Worm (Caenorhabditis elegans) whole organism, mixed stage, embryonic: ENCODE results near the gene Y57G11A.4.

ENCODE experiments used
- M03D4.4 ChIP-seq: sonication (generic microtip); optimal IDR thresholded peaks from 2 replicates; lab custom pipeline; 2017; ENCODE audit warnings: mild to moderate bottlenecking, missing genetic modification characterization, missing compliant biosample characterization
- bed-3 ChIP-seq: fragments of 200-800 bp; sonication (Bioruptor generic); optimal IDR thresholded peaks from 3 replicates; lab custom pipeline; 2018; ENCODE audit warnings: mild to moderate bottlenecking, missing genetic modification characterization, moderate library complexity, missing compliant biosample characterization
- blmp-1 ChIP-seq: fragments of 150-350 bp; optimal IDR thresholded peaks from 2 replicates; lab custom pipeline; 2014; ENCODE audit warnings: missing biosample characterization, missing genetic modification characterization
- ceh-39 ChIP-seq: fragments of 150-350 bp; optimal IDR thresholded peaks from 2 replicates; lab custom pipeline; 2014; ENCODE audit warnings: missing biosample characterization, missing genetic modification characterization
- ceh-43 ChIP-seq: fragments of 200-800 bp; sonication (Bioruptor generic); optimal IDR thresholded peaks from 2 replicates; lab custom pipeline; 2018; ENCODE audit warnings: mild to moderate bottlenecking, missing genetic modification characterization, moderate library complexity, missing compliant biosample characterization
- ceh-83 ChIP-seq: fragments of 200-800 bp; sonication (Bioruptor generic); optimal IDR thresholded peaks from 2 replicates; lab custom pipeline; 2018; ENCODE audit warnings: mild to moderate bottlenecking, missing genetic modification characterization, missing compliant biosample characterization
- ces-1 ChIP-seq: fragments of 150-350 bp; optimal IDR thresholded peaks from 2 replicates; lab custom pipeline; 2014; ENCODE audit warnings: missing biosample characterization, missing genetic modification reagents, missing genetic modification characterization
- cnd-1 ChIP-seq: fragments of 200-800 bp; sonication (Bioruptor generic); optimal IDR thresholded peaks from 2 replicates; lab custom pipeline; 2018; ENCODE audit warnings: mild to moderate bottlenecking, missing genetic modification characterization, missing compliant biosample characterization
- drap-1 ChIP-seq: fragments of 200-800 bp; sonication (Bioruptor generic); optimal IDR thresholded peaks from 3 replicates; lab custom pipeline; 2018; ENCODE audit warnings: mild to moderate bottlenecking, missing genetic modification characterization, missing compliant biosample characterization
- elt-1 ChIP-seq: sonication (generic microtip); optimal IDR thresholded peaks from 2 replicates; lab custom pipeline; 2017; ENCODE audit warnings: missing genetic modification characterization, mild to moderate bottlenecking, missing compliant biosample characterization, antibody characterized with exemption, moderate library complexity, borderline replicate concordance; ENCODE audit not compliant: insufficient read depth
- elt-3 ChIP-seq: fragments of 150-350 bp; optimal IDR thresholded peaks from 2 replicates; lab custom pipeline; 2014; ENCODE audit warnings: missing biosample characterization, missing genetic modification characterization
- flh-1 ChIP-seq: fragments of 200-800 bp; sonication (Bioruptor generic); optimal IDR thresholded peaks from 2 replicates; lab custom pipeline; 2018; ENCODE audit warnings: mild to moderate bottlenecking, missing genetic modification characterization, moderate library complexity, missing compliant biosample characterization
- ham-2 ChIP-seq: fragments of 200-800 bp; sonication (Bioruptor generic); optimal IDR thresholded peaks from 2 replicates; lab custom pipeline; 2018; ENCODE audit warnings: mild to moderate bottlenecking, missing genetic modification characterization, missing compliant biosample characterization
- hlh-1 ChIP-seq: fragments of 150-350 bp; optimal IDR thresholded peaks from 2 replicates; lab custom pipeline; 2014; ENCODE audit warnings: missing biosample characterization, missing genetic modification reagents, missing genetic modification characterization
- lin-13 ChIP-seq: fragments of 150-350 bp; optimal IDR thresholded peaks from 2 replicates; lab custom pipeline; 2014; ENCODE audit warnings: missing biosample characterization, missing genetic modification characterization
- lin-32 ChIP-seq: fragments of 200-800 bp; sonication (Bioruptor generic); optimal IDR thresholded peaks from 2 replicates; lab custom pipeline; 2018; ENCODE audit warnings: mild to moderate bottlenecking, missing genetic modification characterization, missing compliant biosample characterization
- lsy-2 ChIP-seq: fragments of 150-350 bp; optimal IDR thresholded peaks from 2 replicates; lab custom pipeline; 2014; ENCODE audit warnings: missing biosample characterization, missing genetic modification characterization
- mab-5 ChIP-seq: fragments of 150-350 bp; optimal IDR thresholded peaks from 2 replicates; lab custom pipeline; 2014; ENCODE audit warnings: missing biosample characterization, missing genetic modification characterization
- mep-1 ChIP-seq: fragments of 150-350 bp; optimal IDR thresholded peaks from 2 replicates; lab custom pipeline; 2017; ENCODE audit warnings: missing biosample characterization, missing genetic modification reagents, missing genetic modification characterization, inconsistent platforms
- mls-2 ChIP-seq: sonication (generic microtip); optimal IDR thresholded peaks from 2 replicates; lab custom pipeline; 2016; ENCODE audit warnings: mild to moderate bottlenecking, missing genetic modification characterization, moderate library complexity, missing compliant biosample characterization
- nhr-12 ChIP-seq: fragments of 150-350 bp; optimal IDR thresholded peaks from 2 replicates; lab custom pipeline; 2014; ENCODE audit warnings: missing biosample characterization, missing genetic modification characterization
- nhr-2 ChIP-seq: fragments of 150-350 bp; optimal IDR thresholded peaks from 2 replicates; lab custom pipeline; 2014; ENCODE audit warnings: missing biosample characterization, missing genetic modification characterization
- nhr-237 ChIP-seq: fragments of 150-350 bp; optimal IDR thresholded peaks from 2 replicates; lab custom pipeline; 2014; ENCODE audit warnings: missing biosample characterization, missing genetic modification characterization
- nhr-28 ChIP-seq: fragments of 150-350 bp; optimal IDR thresholded peaks from 2 replicates; lab custom pipeline; 2014; ENCODE audit warnings: missing biosample characterization, missing genetic modification characterization
- nhr-76 ChIP-seq: sonication (generic microtip); optimal IDR thresholded peaks from 2 replicates; lab custom pipeline; 2017; ENCODE audit warnings: missing biosample characterization, missing genetic modification characterization
- pha-4 ChIP-seq: fragments of 150-350 bp; optimal IDR thresholded peaks from 2 replicates; lab custom pipeline; 2018; ENCODE audit warnings: missing biosample characterization, missing genetic modification reagents, missing genetic modification characterization
- sem-2 ChIP-seq: fragments of 200-800 bp; sonication (Bioruptor generic); optimal IDR thresholded peaks from 2 replicates; lab custom pipeline; 2018; ENCODE audit warnings: mild to moderate bottlenecking, missing genetic modification characterization, missing compliant biosample characterization
- snpc-4 ChIP-seq: fragments of 150-350 bp; optimal IDR thresholded peaks from 2 replicates; lab custom pipeline; 2014; ENCODE audit warnings: missing biosample characterization, missing genetic modification characterization
- sptf-1 ChIP-seq: sonication (generic microtip); optimal IDR thresholded peaks from 2 replicates; lab custom pipeline; 2017; ENCODE audit warnings: mild to moderate bottlenecking, missing genetic modification characterization, moderate library complexity, missing compliant biosample characterization
- tbx-8 ChIP-seq: fragments of 200-800 bp; sonication (Bioruptor generic); optimal IDR thresholded peaks from 2 replicates; lab custom pipeline; 2018; ENCODE audit warnings: mild to moderate bottlenecking, missing genetic modification characterization, moderate library complexity, missing compliant biosample characterization
- unc-120 ChIP-seq: sonication (generic microtip); optimal IDR thresholded peaks from 2 replicates; lab custom pipeline; 2017; ENCODE audit warnings: missing genetic modification characterization, missing compliant biosample characterization; ENCODE audit not compliant: poor library complexity, severe bottlenecking
- unc-39 ChIP-seq: fragments of 150-350 bp; optimal IDR thresholded peaks from 2 replicates; lab custom pipeline; 2014; ENCODE audit warnings: missing biosample characterization, missing genetic modification characterization
- unc-62 ChIP-seq: fragments of 150-350 bp; optimal IDR thresholded peaks from 2 replicates; lab custom pipeline; 2014; ENCODE audit warnings: missing biosample characterization, missing genetic modification reagents, missing genetic modification characterization
- zip-8 ChIP-seq: fragments of 150-350 bp; optimal IDR thresholded peaks from 2 replicates; lab custom pipeline; 2014; ENCODE audit warnings: missing biosample characterization, missing genetic modification characterization
- ztf-11 ChIP-seq: fragments of 150-350 bp; optimal IDR thresholded peaks from 2 replicates; lab custom pipeline; 2014; ENCODE audit warnings: missing biosample characterization, missing genetic modification characterization

Y57G11A.4 gene

ce11 chrIV:14460673-14461240 lies 21.3 kb upstream of the Y57G11A.4 start:
- TF ChIP-seq zip-8, result peak; percentile 11

- TF ChIP-seq tbx-8 (GFP tag; lab: Kevin White, UChicago), result no peak
- TF ChIP-seq unc-62 (GFP tag; lab: Kevin White, UChicago), result peak; percentile 51
- peak; percentile 20 for TF ChIP-seq blmp-1 (tag; lab: Kevin White, UChicago)
- TF ChIP-seq ceh-83 (GFP tag; lab: Kevin White, UChicago), result no peak
- peak; percentile 97 for TF ChIP-seq mep-1 (tag; lab: Kevin White, UChicago)
- peak; percentile 63 for TF ChIP-seq sptf-1 (tag; lab: Kevin White, UChicago)
- no peak for TF ChIP-seq snpc-4 (tag; lab: Kevin White, UChicago)
- peak; percentile 88 for TF ChIP-seq mab-5 (tag; lab: Kevin White, UChicago)
- peak; percentile 98 for TF ChIP-seq ces-1 (GFP tag; lab: Kevin White, UChicago)
- no peak for TF ChIP-seq nhr-12
- TF ChIP-seq sem-2 (GFP tag; lab: Kevin White, UChicago), result no peak
- TF ChIP-seq pha-4 (tag; lab: Kevin White, UChicago), result peak; percentile 96
- TF ChIP-seq hlh-1 (tag; lab: Kevin White, UChicago), result peak; percentile 78
- peak; percentile 43 for TF ChIP-seq unc-120 (tag; lab: Kevin White, UChicago)
- TF ChIP-seq elt-1 (tag; lab: Kevin White, UChicago), result no peak
- TF ChIP-seq ceh-39 (tag; lab: Kevin White, UChicago), result peak; percentile 84
- TF ChIP-seq unc-39 (tag; lab: Kevin White, UChicago), result no peak
- TF ChIP-seq zip-8, result no peak
- peak; percentile 4 for TF ChIP-seq nhr-2
- TF ChIP-seq mls-2 (tag; lab: Kevin White, UChicago), result no peak
- TF ChIP-seq ham-2 (GFP tag; lab: Kevin White, UChicago), result no peak
- TF ChIP-seq bed-3, result no peak
- TF ChIP-seq lin-32 (GFP tag; lab: Kevin White, UChicago), result no peak
- TF ChIP-seq drap-1 (GFP tag; lab: Kevin White, UChicago), result no peak
- TF ChIP-seq nhr-28 (tag; lab: Kevin White, UChicago), result no peak
- TF ChIP-seq lin-13 (tag; lab: Kevin White, UChicago), result peak; percentile 91
- peak; percentile 98 for TF ChIP-seq nhr-237 (tag; lab: Kevin White, UChicago)
- no peak for TF ChIP-seq ceh-43
- no peak for TF ChIP-seq ztf-11 (tag; lab: Kevin White, UChicago)
- TF ChIP-seq flh-1 (GFP tag; lab: Kevin White, UChicago), result no peak
- peak; percentile 11 for TF ChIP-seq elt-3 (tag; lab: Kevin White, UChicago)
- TF ChIP-seq cnd-1 (tag; lab: Kevin White, UChicago), result no peak
- peak; percentile 92 for TF ChIP-seq lsy-2
- no peak for TF ChIP-seq nhr-76 (tag; lab: Kevin White, UChicago)
- TF ChIP-seq M03D4.4 (tag; lab: Kevin White, UChicago), result peak; percentile 16
Observed at ce11 chrIV:14464065-14464567, 18.0 kb upstream of the Y57G11A.4 start, which contains the start of gene dld-1. Gene dld-1 (plus strand): TSS chrIV:14464517.

DNA sequence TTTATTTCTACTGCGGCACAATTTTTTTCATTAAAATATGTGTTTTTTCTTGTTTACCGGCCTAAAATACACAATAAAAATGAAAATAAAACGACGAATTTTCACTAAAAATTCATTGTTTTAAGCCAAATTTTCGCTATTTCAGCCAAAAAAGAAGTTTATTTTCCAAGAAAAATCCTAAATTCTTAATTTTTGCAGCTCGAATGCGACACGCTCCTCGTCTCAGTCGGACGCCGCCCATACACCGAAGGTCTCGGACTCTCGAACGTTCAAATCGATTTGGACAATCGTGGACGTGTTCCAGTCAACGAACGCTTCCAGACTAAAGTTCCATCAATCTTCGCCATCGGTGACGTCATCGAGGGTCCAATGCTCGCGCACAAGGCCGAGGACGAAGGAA lies 16.0 kb upstream of the Y57G11A.4 start:
- TF ChIP-seq ces-1 (GFP tag; lab: Kevin White, UChicago) (no peak), lsy-2 (no peak), pha-4 (tag; lab: Kevin White, UChicago) (no peak), ceh-39 (tag; lab: Kevin White, UChicago) (no peak), mep-1 (tag; lab: Kevin White, UChicago) (no peak), tbx-8 (GFP tag; lab: Kevin White, UChicago) (no peak), blmp-1 (tag; lab: Kevin White, UChicago) (no peak)

- TF ChIP-seq ceh-39 (tag; lab: Kevin White, UChicago) (no peak), nhr-28 (tag; lab: Kevin White, UChicago) (no peak), lsy-2 (no peak), nhr-12 (no peak), elt-3 (tag; lab: Kevin White, UChicago) (no peak), ces-1 (GFP tag; lab: Kevin White, UChicago) (no peak), snpc-4 (tag; lab: Kevin White, UChicago) (no peak), nhr-2 (no peak), elt-1 (tag; lab: Kevin White, UChicago) (no peak), sem-2 (GFP tag; lab: Kevin White, UChicago) (no peak), mep-1 (tag; lab: Kevin White, UChicago) (no peak), sptf-1 (tag; lab: Kevin White, UChicago) (no peak), ztf-11 (tag; lab: Kevin White, UChicago) (no peak), hlh-1 (tag; lab: Kevin White, UChicago) (no peak), lin-13 (tag; lab: Kevin White, UChicago) (no peak)
Observed at ce11 chrIV:14466837-14467236, 15.2 kb upstream of the Y57G11A.4 start.
